Fruit fly (Drosophila melanogaster): Measurements from ENCODE around the gene CG18581.

CG18581 gene

dm6 chr3L:15034061-15034713 is 15.8 kb downstream of the CG18581 start:
- TF ChIP-seq gl (tag; optimal IDR thresholded peaks at IDR 0.05) (no peak), CG8159 (tag; optimal IDR thresholded peaks at IDR 0.05) (peak; percentile 51), CG15710 (tag; optimal IDR thresholded peaks at IDR 0.05) (peak; percentile 25), CG14655 (GFP tag; optimal IDR thresholded peaks at IDR 0.05) (peak; percentile 19)

- TF ChIP-seq Pif1A (GFP tag; optimal IDR thresholded peaks at IDR 0.05) (no peak), CG14655 (GFP tag; optimal IDR thresholded peaks at IDR 0.05) (no peak), Snoo (tag; optimal IDR thresholded peaks at IDR 0.05) (no peak), rn (GFP tag; IDR thresholded peaks at IDR 0.05) (no peak), CG8301 (tag; optimal IDR thresholded peaks at IDR 0.05) (no peak), Ets98B (GFP tag; IDR thresholded peaks at IDR 0.05) (no peak), Pif1B (GFP tag; optimal IDR thresholded peaks at IDR 0.05) (no peak)
Observed at dm6 chr3L:15031773-15032172, 18.2 kb downstream of the CG18581 start.

- TF ChIP-seq CG9948 (tag; optimal IDR thresholded peaks at IDR 0.05) (no peak), CG4496 (GFP tag; IDR thresholded peaks at IDR 0.05) (no peak), CG12605 (GFP tag; IDR thresholded peaks at IDR 0.05) (no peak), CG32121 (GFP tag; IDR thresholded peaks at IDR 0.05) (no peak), EcR (GFP tag; optimal IDR thresholded peaks at IDR 0.05) (no peak)
Observed at dm6 chr3L:15023192-15023591, 26.8 kb downstream of the CG18581 start, which contains the start of gene CG32148. CG32148 (plus strand) TSS chr3L:15023492.

DNA sequence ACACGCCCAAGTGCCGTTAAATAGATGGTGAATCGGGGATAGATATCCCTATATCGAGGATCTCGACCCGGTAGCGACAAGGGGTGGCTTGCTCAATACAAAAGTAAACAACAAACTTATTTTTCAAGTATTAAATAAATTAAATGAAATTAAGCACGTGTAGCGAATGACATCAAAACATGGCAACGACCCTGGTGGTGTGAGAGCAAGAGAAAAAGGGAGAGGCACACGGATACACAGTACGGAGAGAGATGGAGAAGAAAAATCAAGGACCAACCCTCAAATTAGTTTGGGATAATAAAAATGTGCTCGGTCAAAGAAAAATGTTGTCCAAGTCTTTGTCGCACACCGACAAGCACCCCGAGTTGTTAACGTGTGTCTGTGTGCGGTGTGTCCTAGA is 29.0 kb downstream of the CG18581 start:
- TF ChIP-seq Snoo (tag; optimal IDR thresholded peaks at IDR 0.05) = no peak
- no peak for TF ChIP-seq CG13204 (GFP tag; optimal IDR thresholded peaks at IDR 0.05)
- no peak for TF ChIP-seq CG14655 (GFP tag; optimal IDR thresholded peaks at IDR 0.05)
- no peak for TF ChIP-seq Pif1B (GFP tag; optimal IDR thresholded peaks at IDR 0.05)
- no peak for TF ChIP-seq EcR (GFP tag; optimal IDR thresholded peaks at IDR 0.05)
- no peak for TF ChIP-seq Ets98B (GFP tag; IDR thresholded peaks at IDR 0.05)
- TF ChIP-seq CG34367 (tag; optimal IDR thresholded peaks at IDR 0.05) = no peak
- no peak for TF ChIP-seq CG32121 (GFP tag; IDR thresholded peaks at IDR 0.05)
- no peak for TF ChIP-seq D1 (tag; optimal IDR thresholded peaks at IDR 0.05)
- no peak for TF ChIP-seq CG15710 (tag; optimal IDR thresholded peaks at IDR 0.05)
- TF ChIP-seq rn (GFP tag; IDR thresholded peaks at IDR 0.05) = no peak
- no peak for TF ChIP-seq Pif1A (GFP tag; optimal IDR thresholded peaks at IDR 0.05)
- TF ChIP-seq gl (tag; optimal IDR thresholded peaks at IDR 0.05) = no peak

dm6 chr3L:15013957-15014692 is 35.9 kb downstream of the CG18581 start, which contains the start of gene Reck:
Reck (minus strand) TSS chr3L:15014062.
- peak; percentile 86 for TF ChIP-seq CG34367 (tag; optimal IDR thresholded peaks at IDR 0.05)
- peak; percentile 75 for TF ChIP-seq gl (tag; optimal IDR thresholded peaks at IDR 0.05)
- TF ChIP-seq CG14655 (GFP tag; optimal IDR thresholded peaks at IDR 0.05) = peak; percentile 91
- TF ChIP-seq Pif1A (GFP tag; optimal IDR thresholded peaks at IDR 0.05) = peak; percentile 90
- peak; percentile 87 for TF ChIP-seq CG8301 (tag; optimal IDR thresholded peaks at IDR 0.05)
- no peak for TF ChIP-seq CG10348 (GFP tag; IDR thresholded peaks at IDR 0.05)
- TF ChIP-seq CG8159 (tag; optimal IDR thresholded peaks at IDR 0.05) = peak; percentile 87
- peak; percentile 74 for TF ChIP-seq fd96Ca (GFP tag; IDR thresholded peaks at IDR 0.05)
- TF ChIP-seq CG17806 (tag; optimal IDR thresholded peaks at IDR 0.05) = peak; percentile 94
- TF ChIP-seq CG12605 (GFP tag; IDR thresholded peaks at IDR 0.05) = peak; percentile 96
- peak; percentile 86 for TF ChIP-seq CG9948 (tag; optimal IDR thresholded peaks at IDR 0.05)
- TF ChIP-seq Snoo (tag; optimal IDR thresholded peaks at IDR 0.05) = peak; percentile 79
- peak; percentile 54 for TF ChIP-seq CG13204 (GFP tag; optimal IDR thresholded peaks at IDR 0.05)
- peak; percentile 59 for TF ChIP-seq EcR (GFP tag; optimal IDR thresholded peaks at IDR 0.05)
- TF ChIP-seq Pif1B (GFP tag; optimal IDR thresholded peaks at IDR 0.05) = peak; percentile 91
- TF ChIP-seq Ets98B (GFP tag; IDR thresholded peaks at IDR 0.05) = peak; percentile 96
- TF ChIP-seq CG15710 (tag; optimal IDR thresholded peaks at IDR 0.05) = peak; percentile 83
- TF ChIP-seq CG4496 (GFP tag; IDR thresholded peaks at IDR 0.05) = peak; percentile 95
- TF ChIP-seq CG32121 (GFP tag; IDR thresholded peaks at IDR 0.05) = peak; percentile 91
- peak; percentile 97 for TF ChIP-seq D1 (tag; optimal IDR thresholded peaks at IDR 0.05)
- TF ChIP-seq rn (GFP tag; IDR thresholded peaks at IDR 0.05) = peak; percentile 75

DNA sequence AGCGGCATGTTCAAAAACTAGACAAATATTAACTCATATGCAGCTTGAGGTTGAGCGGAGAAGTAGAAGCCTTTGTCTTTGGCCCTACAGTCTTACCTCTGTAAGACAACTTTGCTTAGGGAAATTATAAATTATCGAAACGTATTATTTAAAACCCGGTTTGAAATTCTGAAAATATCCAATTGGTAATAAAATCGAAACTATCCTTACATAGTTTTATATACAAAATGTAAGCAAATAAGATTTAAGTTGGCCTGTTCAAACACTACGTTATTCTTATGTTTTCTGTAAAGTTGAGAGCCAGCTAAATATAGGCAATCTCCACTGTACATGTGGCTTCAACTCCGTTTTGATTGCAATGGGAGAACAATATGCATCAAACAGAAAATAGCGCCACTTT is 36.7 kb downstream of the CG18581 start:
- TF ChIP-seq Pif1B (GFP tag; optimal IDR thresholded peaks at IDR 0.05) = no peak
- peak; percentile 64 for TF ChIP-seq CG9948 (tag; optimal IDR thresholded peaks at IDR 0.05)
- TF ChIP-seq fd96Ca (GFP tag; IDR thresholded peaks at IDR 0.05) = no peak
- TF ChIP-seq CG8159 (tag; optimal IDR thresholded peaks at IDR 0.05) = peak; percentile 74
- peak; percentile 71 for TF ChIP-seq CG15710 (tag; optimal IDR thresholded peaks at IDR 0.05)
- peak; percentile 41; the same call in 1 of the 3 replicates for TF ChIP-seq CG4496 (GFP tag; IDR thresholded peaks at IDR 0.05)
- no peak for TF ChIP-seq rn (GFP tag; IDR thresholded peaks at IDR 0.05)
- peak; percentile 55 for TF ChIP-seq CG8301 (tag; optimal IDR thresholded peaks at IDR 0.05)
- TF ChIP-seq CG13204 (GFP tag; optimal IDR thresholded peaks at IDR 0.05) = no peak
- peak; percentile 60 for TF ChIP-seq CG14655 (GFP tag; optimal IDR thresholded peaks at IDR 0.05)
- no peak for TF ChIP-seq D1 (tag; optimal IDR thresholded peaks at IDR 0.05)
- peak; percentile 46 for TF ChIP-seq Pif1A (GFP tag; optimal IDR thresholded peaks at IDR 0.05)
- 0 out of 2 replicates have a peak, but pooled peaks have one; percentile 14 for TF ChIP-seq CG12605 (GFP tag; IDR thresholded peaks at IDR 0.05)
- TF ChIP-seq Snoo (tag; optimal IDR thresholded peaks at IDR 0.05) = peak; percentile 1
- peak; percentile 55 for TF ChIP-seq CG17806 (tag; optimal IDR thresholded peaks at IDR 0.05)
